Worm (Caenorhabditis elegans): ENCODE measurements around the gene F48G7.8.

F48G7.8 gene

ce11 chrV:590182-590581 is 37.3 kb downstream of the F48G7.8 start, which contains the start of gene ZK488.6:
Gene ZK488.6, plus strand, starts transcription at chrV:590482.
- TF ChIP-seq unc-42 (tag; optimal IDR thresholded peaks at IDR 0.05): no peak
- no peak for TF ChIP-seq ceh-22 (tag; optimal IDR thresholded peaks at IDR 0.05)
- no peak for TF ChIP-seq odd-2 (tag; optimal IDR thresholded peaks at IDR 0.05)
- TF ChIP-seq ttx-3 (tag; optimal IDR thresholded peaks at IDR 0.05): no peak
- TF ChIP-seq npax-4 (tag; optimal IDR thresholded peaks at IDR 0.05): no peak
- TF ChIP-seq che-1 (tag; optimal IDR thresholded peaks at IDR 0.05): no peak
- TF ChIP-seq dmd-4 (tag; optimal IDR thresholded peaks at IDR 0.05; ENCODE audit: borderline replicate concordance): no peak
- TF ChIP-seq ama-1 (optimal IDR thresholded peaks at IDR 0.05): no peak
- TF ChIP-seq ceh-14 (tag; optimal IDR thresholded peaks at IDR 0.05): no peak
- TF ChIP-seq ceh-19 (GFP tag; optimal IDR thresholded peaks at IDR 0.05): no peak
- TF ChIP-seq pag-3 (tag; optimal IDR thresholded peaks at IDR 0.05; ENCODE audit: borderline replicate concordance): no peak
- no peak for TF ChIP-seq fax-1 (tag; optimal IDR thresholded peaks at IDR 0.05)
- TF ChIP-seq ceh-34 (tag; optimal IDR thresholded peaks at IDR 0.05): no peak
- no peak for TF ChIP-seq ceh-18 (tag; optimal IDR thresholded peaks at IDR 0.05)
- no peak for TF ChIP-seq ceh-2 (tag; optimal IDR thresholded peaks at IDR 0.05)

- no peak for TF ChIP-seq pha-4 (tag; optimal IDR thresholded peaks at IDR 0.05)
- TF ChIP-seq fkh-6 (tag; optimal IDR thresholded peaks at IDR 0.05): no peak
Measured at ce11 chrV:587818-588217, 39.7 kb downstream of the F48G7.8 start, which contains the start of gene K06H6.1. Gene K06H6.1, plus strand, starts transcription at chrV:588118.

ce11 chrV:585472-585871 is 42.0 kb downstream of the F48G7.8 start, which contains the start of gene K06H6.2:
Gene K06H6.2, plus strand, starts transcription at chrV:585772.
- TF ChIP-seq elt-4 (tag; optimal IDR thresholded peaks at IDR 0.05) (no peak), ceh-9 (tag; optimal IDR thresholded peaks at IDR 0.05) (no peak)

- TF ChIP-seq pax-1 (tag; optimal IDR thresholded peaks at IDR 0.05): no peak
- TF ChIP-seq ref-2 (tag; optimal IDR thresholded peaks at IDR 0.05): no peak
- TF ChIP-seq pha-4 (tag; optimal IDR thresholded peaks at IDR 0.05): no peak
- no peak for TF ChIP-seq hlh-15 (tag; optimal IDR thresholded peaks at IDR 0.05)
- TF ChIP-seq nfya-1 (tag; optimal IDR thresholded peaks at IDR 0.05): no peak
- TF ChIP-seq pat-9 (tag; optimal IDR thresholded peaks at IDR 0.05): no peak
- no peak for TF ChIP-seq ceh-14 (tag; optimal IDR thresholded peaks at IDR 0.05)
- TF ChIP-seq rnt-1 (tag; optimal IDR thresholded peaks at IDR 0.05): no peak
- no peak for TF ChIP-seq ceh-31 (tag; optimal IDR thresholded peaks at IDR 0.05)
- no peak for TF ChIP-seq unc-3 (GFP tag; conservative IDR thresholded peaks at IDR 0.05)
- no peak for TF ChIP-seq unc-3 (tag; optimal IDR thresholded peaks at IDR 0.05)
- no peak for TF ChIP-seq sox-4 (tag; optimal IDR thresholded peaks at IDR 0.05)
- TF ChIP-seq nhr-232 (tag; optimal IDR thresholded peaks at IDR 0.05): no peak
Measured at ce11 chrV:581616-582015, 45.9 kb downstream of the F48G7.8 start, which contains the start of gene nstp-7. Gene nstp-7, plus strand, starts transcription at chrV:581916.

ce11 chrV:578977-579376 is 48.5 kb downstream of the F48G7.8 start, which contains the start of gene K06H6.4:
Gene K06H6.4, plus strand, starts transcription at chrV:579277.
- TF ChIP-seq C38D4.7 (GFP tag; optimal IDR thresholded peaks at IDR 0.05) (no peak), odd-2 (tag; optimal IDR thresholded peaks at IDR 0.05) (no peak), dve-1 (tag; optimal IDR thresholded peaks at IDR 0.05) (no peak), T23F11.4 (GFP tag; optimal IDR thresholded peaks at IDR 0.05) (no peak), sdc-2 (tag; optimal IDR thresholded peaks at IDR 0.05) (no peak), ceh-6 (GFP tag; optimal IDR thresholded peaks at IDR 0.05) (no peak), K02D7.2 (tag; optimal IDR thresholded peaks at IDR 0.05) (no peak), ceh-18 (tag; optimal IDR thresholded peaks at IDR 0.05) (no peak), npax-4 (tag; optimal IDR thresholded peaks at IDR 0.05) (no peak), pha-4 (tag; optimal IDR thresholded peaks at IDR 0.05) (no peak), unc-86 (tag; optimal IDR thresholded peaks at IDR 0.05) (no peak), eyg-1 (tag; optimal IDR thresholded peaks at IDR 0.05) (no peak), ceh-48 (tag; optimal IDR thresholded peaks at IDR 0.05) (no peak), mec-3 (tag; optimal IDR thresholded peaks at IDR 0.05; ENCODE audit: borderline replicate concordance) (no peak), fkh-10 (GFP tag; optimal IDR thresholded peaks at IDR 0.05) (no peak), hlh-30 (tag; optimal IDR thresholded peaks at IDR 0.05; ENCODE audit: insufficient read depth) (no peak), gmeb-2 (tag; optimal IDR thresholded peaks at IDR 0.05) (no peak), nhr-11 (tag; optimal IDR thresholded peaks at IDR 0.05) (no peak), fkh-6 (tag; optimal IDR thresholded peaks at IDR 0.05) (no peak)
